Worm (Caenorhabditis elegans) whole organism, L4 larva: ENCODE measurements around the gene F55B12.2.

Source experiments
- F44E2.7 ChIP-seq: fragments of 200-800 bp; sonication (Bioruptor generic); IDR thresholded peaks from 2 replicates; pipeline ENCODE4 v2.1.2; 2022; ENCODE audit warnings: missing genetic modification characterization, missing compliant biosample characterization
- Y48G9A.11 ChIP-seq: fragments of 200-800 bp; sonication (Bioruptor generic); IDR thresholded peaks from 2 replicates; pipeline ENCODE4 v1.3.6; 2022; ENCODE audit warnings: missing genetic modification reagents, missing genetic modification characterization, missing compliant biosample characterization
- Y5F2A.4 ChIP-seq: fragments of 200-800 bp; sonication (Bioruptor generic); optimal IDR thresholded peaks from 2 replicates; lab custom pipeline; 2018; ENCODE audit warnings: mild to moderate bottlenecking, missing genetic modification characterization, missing compliant biosample characterization
- Y75B8A.6 ChIP-seq: fragments of 200-800 bp; sonication (Bioruptor generic); IDR thresholded peaks from 2 replicates; pipeline ENCODE4 v1.3.6; 2022; ENCODE audit warnings: missing genetic modification reagents, missing genetic modification characterization, missing compliant biosample characterization
- aly-2 ChIP-seq: sonication (generic microtip); optimal IDR thresholded peaks from 2 replicates; lab custom pipeline; 2018; ENCODE audit warnings: missing biosample characterization, missing genetic modification characterization
- arid-1 ChIP-seq: fragments of 200-800 bp; sonication (Bioruptor generic); conservative IDR thresholded peaks from 2 replicates; pipeline ENCODE4 v1.3.6; 2022; ENCODE audit warnings: missing genetic modification reagents, missing genetic modification characterization, missing compliant biosample characterization
- ceh-32 ChIP-seq: sonication (generic microtip); optimal IDR thresholded peaks from 2 replicates; lab custom pipeline; 2016; ENCODE audit warnings: mild to moderate bottlenecking, missing genetic modification characterization, missing compliant biosample characterization; ENCODE audit not compliant: poor library complexity
- ceh-44 ChIP-seq: fragments of 200-800 bp; sonication (Bioruptor generic); IDR thresholded peaks from 2 replicates; pipeline ENCODE4 v1.3.6; 2022; ENCODE audit warnings: missing genetic modification reagents, missing genetic modification characterization, missing compliant biosample characterization
- ceh-82 ChIP-seq: sonication (generic microtip); optimal IDR thresholded peaks from 2 replicates; lab custom pipeline; 2017; ENCODE audit warnings: missing biosample characterization, missing genetic modification characterization
- ces-1 ChIP-seq: fragments of 150-350 bp; sonication (generic microtip); optimal IDR thresholded peaks from 4 replicates; lab custom pipeline; 2014; ENCODE audit warnings: missing biosample characterization, missing genetic modification reagents, missing genetic modification characterization
- ctbp-1 ChIP-seq: fragments of 200-800 bp; sonication (Bioruptor generic); IDR thresholded peaks from 2 replicates; pipeline ENCODE4 v1.3.6; 2022; ENCODE audit warnings: missing genetic modification reagents, missing genetic modification characterization, missing compliant biosample characterization
- daf-12 ChIP-seq: fragments of 150-350 bp; optimal IDR thresholded peaks from 2 replicates; lab custom pipeline; 2014; ENCODE audit warnings: missing biosample characterization, missing genetic modification reagents, missing genetic modification characterization
- daf-16 ChIP-seq, 3 experiments: sonication (generic microtip); optimal IDR thresholded peaks; 2 replicates each; lab custom pipeline; 2016 to 2017; ENCODE audit warnings: missing genetic modification characterization in 3 of 3, missing genetic modification reagents in 3 of 3, mild to moderate bottlenecking in 2 of 3, missing compliant biosample characterization in 2 of 3, missing biosample characterization in 1 of 3, moderate library complexity in 1 of 3
- daf-19 ChIP-seq: fragments of 200-800 bp; sonication (Bioruptor generic); conservative IDR thresholded peaks from 2 replicates; pipeline ENCODE4 v1.3.6; 2022; ENCODE audit warnings: missing genetic modification characterization, missing compliant biosample characterization
- dmd-6 ChIP-seq: fragments of 200-800 bp; sonication (Bioruptor generic); IDR thresholded peaks from 2 replicates; pipeline ENCODE4 v1.3.6; 2022; ENCODE audit warnings: missing genetic modification reagents, missing genetic modification characterization, missing compliant biosample characterization
- dmd-8 ChIP-seq: fragments of 200-800 bp; sonication (Bioruptor generic); IDR thresholded peaks from 2 replicates; pipeline ENCODE4 v1.3.6; 2022; ENCODE audit warnings: missing genetic modification characterization, missing compliant biosample characterization
- dpl-1 ChIP-seq: fragments of 150-350 bp; optimal IDR thresholded peaks from 2 replicates; lab custom pipeline; 2014; ENCODE audit warnings: missing biosample characterization, missing genetic modification reagents, missing genetic modification characterization
- egl-27 ChIP-seq: sonication (generic microtip); optimal IDR thresholded peaks from 3 replicates; lab custom pipeline; 2017; ENCODE audit warnings: missing biosample characterization, missing genetic modification reagents, missing genetic modification characterization
- gei-8 ChIP-seq: fragments of 200-800 bp; sonication (Bioruptor generic); optimal IDR thresholded peaks from 2 replicates; lab custom pipeline; 2018; ENCODE audit warnings: mild to moderate bottlenecking, missing genetic modification characterization, missing compliant biosample characterization
- lim-7 ChIP-seq: fragments of 200-800 bp; sonication (Bioruptor generic); IDR thresholded peaks from 2 replicates; pipeline ENCODE4 v1.3.6; 2022; ENCODE audit warnings: missing genetic modification characterization, missing compliant biosample characterization
- lin-1 ChIP-seq: fragments of 200-800 bp; sonication (Bioruptor generic); IDR thresholded peaks from 2 replicates; pipeline ENCODE4 v1.3.6; 2022; ENCODE audit warnings: missing genetic modification reagents, missing genetic modification characterization, missing compliant biosample characterization
- lin-15B ChIP-seq: fragments of 150-350 bp; sonication (generic microtip); optimal IDR thresholded peaks from 3 replicates; lab custom pipeline; 2014; ENCODE audit warnings: missing biosample characterization, missing genetic modification characterization
- lir-3 ChIP-seq: sonication (generic microtip); optimal IDR thresholded peaks from 2 replicates; lab custom pipeline; 2016; ENCODE audit warnings: mild to moderate bottlenecking, missing genetic modification characterization, missing compliant biosample characterization
- lsy-2 ChIP-seq, 2 experiments: fragments of 150-350 bp in 1 of 2; sonication (generic microtip) in 1 of 2; optimal IDR thresholded peaks; 2 replicates each; lab custom pipeline; 2014 to 2017; ENCODE audit warnings: missing biosample characterization in 2 of 2, missing genetic modification characterization in 2 of 2
- madf-9 ChIP-seq: fragments of 200-800 bp; sonication (Bioruptor generic); conservative IDR thresholded peaks from 2 replicates; pipeline ENCODE4 v1.3.6; 2022; ENCODE audit warnings: missing genetic modification reagents, missing genetic modification characterization, missing compliant biosample characterization
- mdt-29 ChIP-seq: fragments of 200-800 bp; sonication (Bioruptor generic); IDR thresholded peaks from 2 replicates; pipeline ENCODE4 v1.3.6; 2022; ENCODE audit warnings: missing genetic modification reagents, missing genetic modification characterization, missing compliant biosample characterization
- mxl-3 ChIP-seq: fragments of 200-800 bp; sonication (Bioruptor generic); optimal IDR thresholded peaks from 2 replicates; lab custom pipeline; 2018; ENCODE audit warnings: mild to moderate bottlenecking, missing genetic modification characterization, missing compliant biosample characterization
- nhr-10 ChIP-seq: fragments of 150-350 bp; optimal IDR thresholded peaks from 2 replicates; lab custom pipeline; 2014; ENCODE audit warnings: missing biosample characterization, missing genetic modification characterization
- nhr-102 ChIP-seq: sonication (generic microtip); optimal IDR thresholded peaks from 2 replicates; lab custom pipeline; 2016; ENCODE audit warnings: mild to moderate bottlenecking, missing genetic modification characterization, moderate library complexity, missing compliant biosample characterization
- nhr-11 ChIP-seq: fragments of 150-350 bp; optimal IDR thresholded peaks from 2 replicates; lab custom pipeline; 2014; ENCODE audit warnings: missing biosample characterization, missing genetic modification characterization
- nhr-111 ChIP-seq: fragments of 200-800 bp; sonication (Bioruptor generic); optimal IDR thresholded peaks from 2 replicates; lab custom pipeline; 2018; ENCODE audit warnings: mild to moderate bottlenecking, missing genetic modification characterization, missing compliant biosample characterization
- nhr-6 ChIP-seq: fragments of 150-350 bp; optimal IDR thresholded peaks from 2 replicates; lab custom pipeline; 2014; ENCODE audit warnings: missing biosample characterization, missing genetic modification characterization
- nhr-77 ChIP-seq: fragments of 150-350 bp; optimal IDR thresholded peaks from 2 replicates; lab custom pipeline; 2014; ENCODE audit warnings: missing biosample characterization, missing genetic modification characterization
- sdz-12 ChIP-seq: fragments of 200-800 bp; sonication (Bioruptor generic); optimal IDR thresholded peaks from 2 replicates; lab custom pipeline; 2018; ENCODE audit warnings: mild to moderate bottlenecking, missing genetic modification characterization, missing compliant biosample characterization
- snpc-1.2 ChIP-seq: fragments of 200-800 bp; sonication (Bioruptor generic); IDR thresholded peaks from 2 replicates; pipeline ENCODE4 v1.3.6; 2022; ENCODE audit warnings: missing genetic modification reagents, missing genetic modification characterization, missing compliant biosample characterization
- spr-3 ChIP-seq: fragments of 200-800 bp; sonication (Bioruptor generic); optimal IDR thresholded peaks from 2 replicates; lab custom pipeline; 2018; ENCODE audit warnings: mild to moderate bottlenecking, missing genetic modification characterization, missing compliant biosample characterization
- unc-62 ChIP-seq, 3 experiments: fragments of 150-350 bp in 1 of 3; sonication (generic microtip); optimal IDR thresholded peaks in 2 of 3; peaks in 1 of 3; 1 replicate in 1 of 3; 2 replicates in 2 of 3; lab custom pipeline; 2014 to 2017; ENCODE audit warnings: missing biosample characterization in 3 of 3, missing genetic modification characterization in 3 of 3, missing genetic modification reagents in 3 of 3, missing genotype in 1 of 3

Gene F55B12.2

ce11 chrV:13858906-13859305 is 42.1 kb upstream of the F55B12.2 start, which contains the start of gene srx-135:
Gene srx-135 (plus strand): TSS chrV:13859206.
- TF ChIP-seq spr-3 (GFP tag; lab: Kevin White, UChicago) (no peak), mdt-29 (no peak), ceh-32 (tag; lab: Kevin White, UChicago) (no peak), nhr-6 (tag; lab: Kevin White, UChicago) (no peak), egl-27 (tag; lab: Kevin White, UChicago) (no peak), lin-15B (no peak), ctbp-1 (GFP tag; lab: Robert Waterston, UW) (no peak), Y5F2A.4 (GFP tag; lab: Kevin White, UChicago) (no peak), mxl-3 (GFP tag; lab: Kevin White, UChicago) (no peak), lsy-2 (tag; optimal IDR thresholded peaks at IDR 0.05; lab: Kevin White, UChicago) (no peak), gei-8 (no peak), Y48G9A.11 (no peak), lim-7 (GFP tag; lab: Robert Waterston, UW) (no peak), sdz-12 (GFP tag; lab: Kevin White, UChicago) (no peak)

DNA sequence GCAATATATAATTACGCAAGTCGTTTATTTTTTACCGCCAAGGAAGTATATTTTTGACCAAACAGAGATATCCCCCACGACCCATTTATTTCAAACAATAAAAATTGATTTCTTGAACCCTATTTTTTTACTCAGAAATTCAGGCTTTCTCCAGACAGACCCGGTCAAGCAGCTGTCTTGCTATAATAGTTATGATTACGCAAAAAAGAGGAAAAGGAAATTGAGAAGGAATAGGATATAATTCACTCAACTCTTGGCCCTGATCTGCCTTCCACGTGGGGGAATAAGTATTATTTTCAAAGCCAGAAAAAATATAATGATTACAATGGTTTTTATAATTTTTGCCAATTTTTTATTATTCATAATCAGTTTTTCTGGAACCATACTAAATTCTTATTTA is 40.4 kb upstream of the F55B12.2 start, which contains the start of gene srx-136:
srx-136 (plus strand) TSS at position 301 of the 400 bp plus-strand sequence.
- TF ChIP-seq mxl-3 (GFP tag; lab: Kevin White, UChicago) (no peak), lim-7 (GFP tag; lab: Robert Waterston, UW) (no peak), unc-62 (GFP tag; optimal IDR thresholded peaks at IDR 0.05 in 1 of 2; lab: Kevin White, UChicago) (no peak), unc-62 (tag; optimal IDR thresholded peaks at IDR 0.05; lab: Kevin White, UChicago) (no peak), nhr-10 (tag; lab: Kevin White, UChicago) (no peak)

DNA sequence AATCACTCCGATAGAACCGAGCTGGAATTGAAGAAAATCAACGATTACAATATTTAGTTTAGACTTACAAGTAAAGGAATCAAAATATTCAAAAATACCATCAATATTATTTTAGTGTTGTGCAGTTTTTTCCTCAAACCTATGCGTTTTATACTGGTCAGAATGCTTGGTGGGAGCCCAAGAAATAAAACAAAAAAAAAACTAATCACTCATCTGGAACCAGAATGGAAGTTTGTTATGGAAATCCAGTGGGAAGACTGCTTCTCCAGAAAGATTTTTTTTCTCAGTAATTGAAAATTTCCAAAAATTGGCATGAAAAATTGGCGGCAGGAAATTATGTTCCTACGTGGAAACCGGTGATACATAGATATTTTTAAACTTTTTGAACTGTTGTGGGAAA is 39.6 kb upstream of the F55B12.2 start, which contains the start of gene srx-134:
srx-134 (minus strand) TSS at position 101 of the 400 bp plus-strand sequence.
- no peak for TF ChIP-seq nhr-6 (tag; lab: Kevin White, UChicago)
- no peak for TF ChIP-seq ces-1 (GFP tag; lab: Kevin White, UChicago)
- TF ChIP-seq nhr-102 (tag; lab: Kevin White, UChicago): no peak
- TF ChIP-seq ceh-44: no peak
- no peak for TF ChIP-seq unc-62 (GFP tag; optimal IDR thresholded peaks at IDR 0.05 in 1 of 2; lab: Kevin White, UChicago)
- TF ChIP-seq unc-62 (tag; optimal IDR thresholded peaks at IDR 0.05; lab: Kevin White, UChicago): no peak
- no peak for TF ChIP-seq sdz-12 (GFP tag; lab: Kevin White, UChicago)
- TF ChIP-seq Y75B8A.6 (GFP tag; lab: Robert Waterston, UW): no peak
- TF ChIP-seq daf-12 (tag; lab: Kevin White, UChicago): no peak
- TF ChIP-seq daf-16 (GFP tag; optimal IDR thresholded peaks at IDR 0.05; lab: Kevin White, UChicago): no peak
- TF ChIP-seq daf-16 (tag; optimal IDR thresholded peaks at IDR 0.05; lab: Kevin White, UChicago): no peak
- TF ChIP-seq aly-2 (tag; lab: Kevin White, UChicago): no peak
- no peak for TF ChIP-seq dmd-8 (GFP tag; lab: Robert Waterston, UW)
- TF ChIP-seq ceh-82: no peak
- no peak for TF ChIP-seq nhr-111 (GFP tag; lab: Kevin White, UChicago)
- no peak for TF ChIP-seq daf-19
- no peak for TF ChIP-seq lir-3 (tag; lab: Kevin White, UChicago)
- no peak for TF ChIP-seq nhr-11 (tag; lab: Kevin White, UChicago)
- no peak for TF ChIP-seq nhr-77
- TF ChIP-seq, all 104 proteins: peak for 0

DNA sequence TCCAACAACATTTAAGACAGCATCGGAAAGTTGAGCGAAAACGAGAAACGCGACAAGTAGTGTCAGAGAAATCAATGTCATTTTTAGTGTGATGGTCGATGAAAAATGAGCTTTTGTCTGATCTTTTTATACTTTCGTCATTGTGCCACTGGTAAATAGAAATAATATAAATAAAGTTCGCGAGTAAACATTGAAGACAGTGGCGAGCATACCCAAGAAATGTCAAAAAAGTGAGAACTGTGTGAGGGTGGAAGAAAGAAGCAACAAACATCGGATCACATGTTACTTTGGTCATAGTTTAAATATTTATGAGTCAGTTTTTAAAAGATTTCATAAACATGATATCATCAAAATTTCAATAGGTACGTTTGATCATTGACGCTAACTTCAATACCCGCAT is 37.5 kb upstream of the F55B12.2 start, which contains the start of gene ttr-21:
ttr-21 (minus strand) TSS at position 100 of the 400 bp plus-strand sequence.
- TF ChIP-seq lin-1 (no peak), sdz-12 (GFP tag; lab: Kevin White, UChicago) (no peak)
- TF ChIP-seq, all 104 proteins: peak for 0

ce11 chrV:13850170-13850569 is 33.4 kb upstream of the F55B12.2 start, which contains the start of gene hpx-2:
Gene hpx-2 (plus strand): TSS chrV:13850470.
- TF ChIP-seq madf-9 (GFP tag; lab: Robert Waterston, UW) (no peak), F44E2.7 (GFP tag; lab: Robert Waterston, UW) (no peak), arid-1 (GFP tag; lab: Robert Waterston, UW) (no peak), snpc-1.2 (GFP tag; lab: Robert Waterston, UW) (no peak), ceh-44 (no peak), dpl-1 (GFP tag; lab: Kevin White, UChicago) (no peak), dmd-6 (no peak)
